Fruit fly (Drosophila melanogaster): ENCODE measurements around the gene Drsl5.
A peak's percentile ranks its signal among the peaks of the same experiment; 100 is the strongest.

Drsl5 gene

dm6 chr3L:3319223-3319643 lies 2.7 kb downstream of the Drsl5 start, which contains the start of the genes PIG-C, CG12016 and Dpm2 (continued):
- TF ChIP-seq Abd-B (GFP tag; optimal IDR thresholded peaks at IDR 0.05) (no peak), Dif (GFP tag; optimal IDR thresholded peaks at IDR 0.05; ENCODE audit: partially characterized antibody) (no peak), woc (GFP tag; optimal IDR thresholded peaks at IDR 0.05) (peak; percentile 94), rgr (GFP tag; optimal IDR thresholded peaks at IDR 0.05) (peak; percentile 77), dl (GFP tag; optimal IDR thresholded peaks at IDR 0.05; ENCODE audit: insufficient read depth in 1 of 2, partially characterized antibody in 2 of 2) (no peak), dsf (GFP tag; optimal IDR thresholded peaks at IDR 0.05; ENCODE audit: borderline replicate concordance) (peak; percentile 27), psq (GFP tag; optimal IDR thresholded peaks at IDR 0.05) (peak; percentile 47)

dm6 chr3L:3319992-3320732 lies 3.6 kb downstream of the Drsl5 start:
- TF ChIP-seq dsf (GFP tag; optimal IDR thresholded peaks at IDR 0.05; ENCODE audit: borderline replicate concordance) (no peak), HLH106 (tag; optimal IDR thresholded peaks at IDR 0.05) (no peak), Jra (GFP tag; optimal IDR thresholded peaks at IDR 0.05) (peak; percentile 1), rgr (GFP tag; optimal IDR thresholded peaks at IDR 0.05) (peak; percentile 29), Hr83 (GFP tag; optimal IDR thresholded peaks at IDR 0.05; ENCODE audit: poor library complexity, severe bottlenecking) (no peak), br (GFP tag; optimal IDR thresholded peaks at IDR 0.05) (peak; percentile 28), Sp1 (GFP tag; optimal IDR thresholded peaks at IDR 0.05) (peak; percentile 1), N (GFP tag; optimal IDR thresholded peaks at IDR 0.05) (no peak), Abd-B (GFP tag; optimal IDR thresholded peaks at IDR 0.05) (no peak), CG32264 (GFP tag; optimal IDR thresholded peaks at IDR 0.05) (no peak), CrebA (GFP tag; optimal IDR thresholded peaks at IDR 0.05; ENCODE audit: borderline replicate concordance) (no peak), dl (GFP tag; optimal IDR thresholded peaks at IDR 0.05; ENCODE audit: insufficient read depth in 1 of 2, partially characterized antibody in 2 of 2) (no peak), psq (GFP tag; optimal IDR thresholded peaks at IDR 0.05) (no peak), Rel (GFP tag; optimal IDR thresholded peaks at IDR 0.05) (no peak), Rel (tag; optimal IDR thresholded peaks at IDR 0.05) (peak; percentile 87), Hr78 (GFP tag; optimal IDR thresholded peaks at IDR 0.05) (no peak), CG9705 (GFP tag; optimal IDR thresholded peaks at IDR 0.05) (no peak), Mio (GFP tag; optimal IDR thresholded peaks at IDR 0.05) (no peak), lola (GFP tag; optimal IDR thresholded peaks at IDR 0.05) (no peak), foxo (GFP tag; optimal IDR thresholded peaks at IDR 0.05) (peak in 1 of 2 experiments; percentile 5), dmrt93B (GFP tag; optimal IDR thresholded peaks at IDR 0.05) (no peak)

DNA sequence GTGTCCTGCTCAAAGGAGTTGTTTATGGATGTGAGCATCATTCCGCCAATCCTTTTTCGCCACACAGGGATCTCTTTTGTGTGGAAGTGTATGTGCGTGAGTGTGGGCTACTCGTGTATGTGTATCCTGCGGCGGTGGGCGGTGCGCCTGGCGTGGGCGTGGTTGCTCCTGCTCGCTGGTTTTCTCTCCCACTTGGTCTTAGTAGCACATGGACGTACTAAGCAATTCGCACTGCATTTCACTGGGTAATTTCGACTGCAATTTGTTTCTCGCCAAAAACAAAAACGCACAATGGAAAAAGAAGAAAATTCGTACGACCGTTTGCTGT lies 9.0 kb downstream of the Drsl5 start:
- no peak for TF ChIP-seq Hr83 (GFP tag; optimal IDR thresholded peaks at IDR 0.05; ENCODE audit: poor library complexity, severe bottlenecking)
- TF ChIP-seq CG9705 (GFP tag; optimal IDR thresholded peaks at IDR 0.05) = no peak

DNA sequence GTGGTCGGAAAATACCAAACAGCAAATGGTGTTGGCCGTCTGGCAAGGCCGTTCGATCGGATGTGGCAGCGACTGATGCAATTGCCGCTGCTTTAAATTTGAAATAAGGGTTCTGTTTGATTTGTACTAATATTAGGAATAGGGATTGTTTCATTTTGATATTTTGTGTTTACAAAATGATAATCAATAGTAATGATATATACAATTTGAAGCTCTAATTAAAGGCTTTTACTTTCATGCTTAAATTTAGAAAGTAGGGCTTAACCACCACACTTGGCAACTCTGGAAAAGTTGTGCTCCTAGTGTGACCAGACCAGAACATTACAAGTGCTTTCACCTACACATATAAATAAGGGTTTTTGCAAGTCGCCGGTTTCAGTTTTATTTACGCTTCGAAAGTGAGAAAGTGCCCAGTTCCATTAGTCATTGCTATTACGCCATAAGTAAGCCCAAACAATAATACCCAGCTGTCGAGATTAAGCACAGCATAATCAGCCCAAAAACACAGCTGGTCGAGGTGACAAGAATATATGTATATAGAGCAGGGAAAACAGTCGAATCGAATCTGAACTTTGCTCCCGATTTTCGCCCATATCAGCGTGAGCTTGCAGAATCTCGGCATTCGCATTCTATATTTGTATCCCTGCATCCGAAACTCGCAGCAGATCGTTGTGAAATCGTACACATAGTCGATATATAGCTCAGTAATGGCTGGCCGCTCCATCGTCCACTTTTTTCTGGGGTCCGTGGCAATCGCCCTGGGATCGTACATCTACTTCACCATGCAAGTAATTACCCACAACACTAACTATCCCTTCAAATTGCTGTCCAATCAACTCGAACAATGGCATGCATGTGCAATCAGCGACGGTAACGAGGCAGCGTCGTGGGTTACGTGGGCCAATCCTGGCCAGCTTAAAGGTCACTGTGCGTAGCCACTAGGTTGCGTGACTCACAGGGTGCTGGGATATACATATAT lies 9.6 kb downstream of the Drsl5 start, which contains the start of gene Gtpx:
TSS of gene Gtpx (plus strand) at position 341 of the 979 bp plus-strand sequence.
- TF ChIP-seq Hr78 (GFP tag; optimal IDR thresholded peaks at IDR 0.05) = no peak
- no peak for TF ChIP-seq usp (GFP tag; optimal IDR thresholded peaks at IDR 0.05)
- no peak for TF ChIP-seq brk (GFP tag; optimal IDR thresholded peaks at IDR 0.05)
- peak in 1 of 2 experiments; percentile 68 for TF ChIP-seq foxo (GFP tag; optimal IDR thresholded peaks at IDR 0.05)
- TF ChIP-seq lola (GFP tag; optimal IDR thresholded peaks at IDR 0.05) = no peak
- TF ChIP-seq pan (optimal IDR thresholded peaks at IDR 0.05) = no peak
- TF ChIP-seq CrebA (GFP tag; optimal IDR thresholded peaks at IDR 0.05; ENCODE audit: borderline replicate concordance) = no peak
- TF ChIP-seq Abd-B (GFP tag; optimal IDR thresholded peaks at IDR 0.05) = no peak
- TF ChIP-seq Hr83 (GFP tag; optimal IDR thresholded peaks at IDR 0.05; ENCODE audit: poor library complexity, severe bottlenecking) = peak; percentile 73
- no peak for TF ChIP-seq N (GFP tag; optimal IDR thresholded peaks at IDR 0.05)
- TF ChIP-seq Hnf4 (GFP tag; optimal IDR thresholded peaks at IDR 0.05) = peak; percentile 78
- no peak for TF ChIP-seq sage (GFP tag; optimal IDR thresholded peaks at IDR 0.05)
- TF ChIP-seq psq (GFP tag; optimal IDR thresholded peaks at IDR 0.05) = peak; percentile 37
- TF ChIP-seq tai (GFP tag; optimal IDR thresholded peaks at IDR 0.05) = no peak
- TF ChIP-seq fru (GFP tag; optimal IDR thresholded peaks at IDR 0.05) = peak; percentile 35
- no peak for TF ChIP-seq Dif (GFP tag; optimal IDR thresholded peaks at IDR 0.05; ENCODE audit: partially characterized antibody)
- peak; percentile 43 for TF ChIP-seq rgr (GFP tag; optimal IDR thresholded peaks at IDR 0.05)
- TF ChIP-seq HLH106 (tag; optimal IDR thresholded peaks at IDR 0.05) = peak; percentile 59
- TF ChIP-seq dmrt93B (GFP tag; optimal IDR thresholded peaks at IDR 0.05) = no peak
- peak; percentile 32 for TF ChIP-seq br (GFP tag; optimal IDR thresholded peaks at IDR 0.05)
- no peak for TF ChIP-seq dsf (GFP tag; optimal IDR thresholded peaks at IDR 0.05; ENCODE audit: borderline replicate concordance)
- peak; percentile 25 for TF ChIP-seq sv (GFP tag; optimal IDR thresholded peaks at IDR 0.05)
- TF ChIP-seq dl (GFP tag; optimal IDR thresholded peaks at IDR 0.05; ENCODE audit: insufficient read depth in 1 of 2, partially characterized antibody in 2 of 2) = no peak
- peak; percentile 47 for TF ChIP-seq Sp1 (GFP tag; optimal IDR thresholded peaks at IDR 0.05)
- no peak for TF ChIP-seq CG32264 (GFP tag; optimal IDR thresholded peaks at IDR 0.05)
- no peak for TF ChIP-seq GATAd (GFP tag; optimal IDR thresholded peaks at IDR 0.05)
- no peak for TF ChIP-seq woc (GFP tag; optimal IDR thresholded peaks at IDR 0.05)
- TF ChIP-seq Myc (optimal IDR thresholded peaks at IDR 0.05) = peak; percentile 76
- no peak for TF ChIP-seq OdsH (GFP tag; optimal IDR thresholded peaks at IDR 0.05)
- TF ChIP-seq Jra (GFP tag; optimal IDR thresholded peaks at IDR 0.05) = no peak
- TF ChIP-seq jim (GFP tag; optimal IDR thresholded peaks at IDR 0.05) = no peak
- no peak for TF ChIP-seq Rel (GFP tag; optimal IDR thresholded peaks at IDR 0.05)
- peak; percentile 70 for TF ChIP-seq Rel (tag; optimal IDR thresholded peaks at IDR 0.05)
- peak; percentile 56 for TF ChIP-seq CG9705 (GFP tag; optimal IDR thresholded peaks at IDR 0.05)
- TF ChIP-seq h (GFP tag; optimal IDR thresholded peaks at IDR 0.05) = peak; percentile 66

Data from whole organism, wandering third instar larva.